Worm (Caenorhabditis elegans) whole organism, midembryonic: ENCODE measurements around the gene Y48E1C.2.

Experiments
- T22C8.4 ChIP-seq: fragments of 200-800 bp; sonication (Bioruptor generic); IDR thresholded peaks from 2 replicates; pipeline ENCODE4 v1.3.6; 2022; ENCODE audit warnings: missing genetic modification characterization, missing compliant biosample characterization
- flt-1 ChIP-seq: fragments of 200-800 bp; sonication (Bioruptor generic); IDR thresholded peaks from 2 replicates; pipeline ENCODE4 v1.3.6; 2022; ENCODE audit warnings: missing genetic modification characterization, missing compliant biosample characterization
- klf-2 ChIP-seq: fragments of 200-800 bp; sonication (Bioruptor generic); conservative IDR thresholded peaks from 2 replicates; pipeline ENCODE4 v1.3.6; 2022; ENCODE audit warnings: missing genetic modification reagents, missing genetic modification characterization, missing compliant biosample characterization
- med-1 ChIP-seq: sonication (generic microtip); optimal IDR thresholded peaks from 2 replicates; lab custom pipeline; 2017; ENCODE audit warnings: missing genetic modification characterization, mild to moderate bottlenecking, missing compliant biosample characterization, antibody characterized with exemption, missing genetic modification reagents; ENCODE audit not compliant: insufficient read depth
- ztf-23 ChIP-seq: fragments of 200-800 bp; sonication (Bioruptor generic); IDR thresholded peaks from 2 replicates; pipeline ENCODE4 v1.3.6; 2022; ENCODE audit warnings: missing genetic modification reagents, missing genetic modification characterization, missing compliant biosample characterization
- ztf-29 ChIP-seq: fragments of 200-800 bp; sonication (Bioruptor generic); IDR thresholded peaks from 2 replicates; pipeline ENCODE4 v1.3.6; 2022; ENCODE audit warnings: missing genetic modification reagents, missing genetic modification characterization, missing compliant biosample characterization

DNA sequence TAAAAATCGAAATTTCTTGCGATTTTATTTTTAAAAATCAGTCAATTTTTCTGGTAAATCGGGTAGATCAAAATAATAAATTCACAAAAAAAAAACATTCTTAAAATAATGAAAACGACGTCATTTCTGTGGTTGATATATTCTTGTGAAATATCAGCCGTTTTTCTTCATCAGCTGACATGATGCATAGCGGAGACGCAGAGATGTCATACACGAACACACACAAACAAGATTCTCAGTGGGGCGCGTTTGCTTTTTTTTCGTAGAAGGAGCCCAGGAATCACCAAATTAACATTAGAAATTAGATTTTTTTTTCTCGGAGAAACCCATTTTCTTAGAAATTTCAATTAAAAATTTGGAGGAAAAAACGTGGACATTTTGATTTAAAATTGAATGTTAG is 23.3 kb downstream of the Y48E1C.2 start:
- TF ChIP-seq ztf-29 (GFP tag; lab: Robert Waterston, UW) = no peak
- no peak for TF ChIP-seq med-1 (GFP tag; lab: Kevin White, UChicago)
- no peak for TF ChIP-seq klf-2 (GFP tag; lab: Robert Waterston, UW)
- 0 out of 2 replicates have a peak, but pooled peaks have one; percentile 46 for TF ChIP-seq flt-1 (GFP tag; lab: Robert Waterston, UW)
- no peak for TF ChIP-seq T22C8.4 (GFP tag; lab: Robert Waterston, UW)
- no peak for TF ChIP-seq ztf-23 (GFP tag; lab: Robert Waterston, UW)
